Fruit fly (Drosophila melanogaster): ENCODE measurements around the gene CG6153.

The CG6153 gene

dm6 chr2L:12692343-12693079, at the start of gene CG6153, which contains the start of gene CCT4:
Gene CG6153 (plus strand): TSS chr2L:12692993.
Gene CCT4 (minus strand): TSS chr2L:12692934.
- TF ChIP-seq D1 (tag; optimal IDR thresholded peaks at IDR 0.05) (no peak), fd96Ca (GFP tag; IDR thresholded peaks at IDR 0.05) (0 out of 3 replicates have a peak, but pooled peaks have one; percentile 25), CG32121 (GFP tag; IDR thresholded peaks at IDR 0.05) (no peak), Pif1B (GFP tag; optimal IDR thresholded peaks at IDR 0.05) (no peak)

DNA sequence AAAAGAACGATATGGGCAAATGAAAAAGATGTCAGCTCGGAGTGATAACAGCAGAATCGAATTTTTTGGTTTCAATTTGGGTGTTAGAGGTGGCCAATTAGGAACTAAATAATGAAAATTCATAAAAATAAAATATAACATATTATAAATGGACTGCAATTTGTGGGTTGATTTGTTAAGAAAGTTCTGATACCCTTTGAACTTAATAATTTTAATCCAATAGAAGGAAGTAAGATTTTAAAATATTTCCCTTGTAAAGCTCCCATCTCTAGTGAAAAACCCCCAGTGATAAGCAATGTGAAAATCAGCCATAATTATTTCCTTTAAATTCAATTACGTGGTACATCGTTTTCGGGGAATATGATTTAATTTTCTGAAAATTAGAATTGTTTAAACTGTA, 48.5 kb upstream of the CG6153 start:
- no peak for TF ChIP-seq CG9948 (tag; optimal IDR thresholded peaks at IDR 0.05)
- TF ChIP-seq CG14655 (GFP tag; optimal IDR thresholded peaks at IDR 0.05), result no peak
- no peak for TF ChIP-seq EcR (GFP tag; optimal IDR thresholded peaks at IDR 0.05)
- TF ChIP-seq CG8159 (tag; optimal IDR thresholded peaks at IDR 0.05), result no peak
- no peak for TF ChIP-seq CG12605 (GFP tag; IDR thresholded peaks at IDR 0.05)
- TF ChIP-seq CG8301 (tag; optimal IDR thresholded peaks at IDR 0.05), result no peak
- TF ChIP-seq D1 (tag; optimal IDR thresholded peaks at IDR 0.05), result no peak
- TF ChIP-seq fd96Ca (GFP tag; IDR thresholded peaks at IDR 0.05), result no peak
- no peak for TF ChIP-seq Pif1A (GFP tag; optimal IDR thresholded peaks at IDR 0.05)
- TF ChIP-seq gl (tag; optimal IDR thresholded peaks at IDR 0.05), result no peak
- TF ChIP-seq CG32121 (GFP tag; IDR thresholded peaks at IDR 0.05), result no peak
- TF ChIP-seq Ets98B (GFP tag; IDR thresholded peaks at IDR 0.05), result no peak
- no peak for TF ChIP-seq Pif1B (GFP tag; optimal IDR thresholded peaks at IDR 0.05)
- TF ChIP-seq CG15710 (tag; optimal IDR thresholded peaks at IDR 0.05), result no peak
- TF ChIP-seq CG10348 (GFP tag; IDR thresholded peaks at IDR 0.05), result no peak
- no peak for TF ChIP-seq CG4496 (GFP tag; IDR thresholded peaks at IDR 0.05)

DNA sequence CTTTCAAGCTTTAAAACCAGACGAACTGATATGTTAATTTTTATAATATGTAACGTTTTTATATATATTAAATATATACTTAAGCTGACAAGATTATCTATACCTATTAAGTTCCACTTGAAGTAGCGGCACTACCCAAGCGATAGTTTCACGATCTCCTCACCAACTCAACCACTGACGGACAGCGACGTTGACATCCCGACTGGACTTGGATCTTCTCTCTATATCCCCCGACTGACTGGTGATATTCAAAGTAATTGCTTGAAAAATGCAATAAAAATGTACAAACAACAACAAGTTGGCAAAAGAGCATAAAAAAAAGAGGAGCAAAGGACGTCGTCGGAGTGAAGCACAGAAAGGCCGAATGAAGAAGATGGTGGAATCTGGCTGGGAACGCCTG, 46.5 kb upstream of the CG6153 start, which contains the start of gene Ref2:
Gene Ref2, minus strand, starts transcription at position 101 of the 400 bp plus-strand sequence.
- no peak for TF ChIP-seq CG32121 (GFP tag; IDR thresholded peaks at IDR 0.05)
- peak; percentile 3 for TF ChIP-seq CG8159 (tag; optimal IDR thresholded peaks at IDR 0.05)
- TF ChIP-seq CG14655 (GFP tag; optimal IDR thresholded peaks at IDR 0.05), result no peak
- TF ChIP-seq Snoo (tag; optimal IDR thresholded peaks at IDR 0.05), result no peak
- TF ChIP-seq CG13204 (GFP tag; optimal IDR thresholded peaks at IDR 0.05), result no peak

dm6 chr2L:12651040-12651439, 41.8 kb upstream of the CG6153 start:
- TF ChIP-seq CG13204 (GFP tag; optimal IDR thresholded peaks at IDR 0.05), result no peak
- TF ChIP-seq CG9948 (tag; optimal IDR thresholded peaks at IDR 0.05), result no peak
- no peak for TF ChIP-seq CG15710 (tag; optimal IDR thresholded peaks at IDR 0.05)
- no peak for TF ChIP-seq CG4496 (GFP tag; IDR thresholded peaks at IDR 0.05)
- no peak for TF ChIP-seq CG8159 (tag; optimal IDR thresholded peaks at IDR 0.05)
- no peak for TF ChIP-seq CG10348 (GFP tag; IDR thresholded peaks at IDR 0.05)
- TF ChIP-seq Ets98B (GFP tag; IDR thresholded peaks at IDR 0.05), result no peak
- no peak for TF ChIP-seq CG12605 (GFP tag; IDR thresholded peaks at IDR 0.05)
- no peak for TF ChIP-seq CG34367 (tag; optimal IDR thresholded peaks at IDR 0.05)
- no peak for TF ChIP-seq CG8301 (tag; optimal IDR thresholded peaks at IDR 0.05)
- no peak for TF ChIP-seq EcR (GFP tag; optimal IDR thresholded peaks at IDR 0.05)
- no peak for TF ChIP-seq Snoo (tag; optimal IDR thresholded peaks at IDR 0.05)
- TF ChIP-seq CG14655 (GFP tag; optimal IDR thresholded peaks at IDR 0.05), result no peak
- TF ChIP-seq Pif1A (GFP tag; optimal IDR thresholded peaks at IDR 0.05), result no peak
- TF ChIP-seq CG32121 (GFP tag; IDR thresholded peaks at IDR 0.05), result no peak

DNA sequence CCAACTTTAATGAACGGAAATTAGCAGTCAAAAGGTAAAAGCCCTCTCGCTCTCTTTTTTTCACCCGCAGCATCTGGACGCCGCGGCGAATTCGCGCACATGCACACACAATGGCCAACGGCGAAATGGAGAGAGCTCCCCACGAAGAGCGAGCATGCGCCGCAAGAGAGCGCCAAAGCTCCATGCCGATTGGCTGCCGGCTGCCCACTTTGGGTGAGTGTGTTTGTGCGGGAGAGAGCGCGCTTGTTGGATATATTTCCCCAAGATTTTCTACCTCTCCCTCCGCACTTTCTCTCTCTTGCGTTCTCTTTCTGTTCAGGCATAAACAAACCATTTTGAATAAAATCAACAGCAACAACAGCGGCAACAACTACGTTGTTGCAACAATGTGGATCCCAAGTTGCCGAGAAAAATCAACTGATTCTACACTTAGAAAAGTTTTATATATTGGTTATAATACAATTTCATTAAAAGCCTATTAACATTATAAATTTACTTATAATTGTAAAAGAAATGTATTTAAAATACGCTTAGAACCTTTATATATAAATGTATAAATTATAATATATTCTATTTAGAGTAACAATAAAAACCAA, 37.0 kb upstream of the CG6153 start:
- peak; percentile 21 for TF ChIP-seq CG14655 (GFP tag; optimal IDR thresholded peaks at IDR 0.05)
- TF ChIP-seq CG8159 (tag; optimal IDR thresholded peaks at IDR 0.05), result peak; percentile 56
- TF ChIP-seq D1 (tag; optimal IDR thresholded peaks at IDR 0.05), result peak; percentile 16
- TF ChIP-seq CG10348 (GFP tag; IDR thresholded peaks at IDR 0.05), result no peak

- no peak for TF ChIP-seq CG8301 (tag; optimal IDR thresholded peaks at IDR 0.05)
- no peak for TF ChIP-seq gl (tag; optimal IDR thresholded peaks at IDR 0.05)
- no peak for TF ChIP-seq CG9948 (tag; optimal IDR thresholded peaks at IDR 0.05)
These were observed 35.9 kb upstream of the CG6153 start, which contains the start of gene pdm2 for dm6 chr2L:12656865-12657264. Gene pdm2 (plus strand): TSS chr2L:12657165.

DNA sequence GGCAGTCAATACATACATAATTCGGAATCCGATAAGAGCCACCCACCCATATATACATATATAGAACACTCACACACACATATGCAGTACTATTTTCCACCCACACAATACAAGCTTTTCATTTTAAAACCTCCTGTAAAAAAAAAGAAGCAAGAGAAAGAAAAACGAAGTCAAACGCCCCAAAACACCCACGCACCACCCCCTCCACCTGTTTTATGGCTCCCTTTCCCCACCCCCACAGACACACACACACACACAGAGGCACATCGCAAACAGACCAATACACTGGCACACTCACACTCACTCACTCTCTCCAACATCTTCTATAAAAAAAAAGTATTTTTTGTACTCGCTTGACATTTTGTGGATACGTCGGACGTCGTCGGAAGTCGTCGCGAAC, 35.5 kb upstream of the CG6153 start:
- TF ChIP-seq CG15710 (tag; optimal IDR thresholded peaks at IDR 0.05) (no peak), rn (GFP tag; IDR thresholded peaks at IDR 0.05) (no peak), CG32121 (GFP tag; IDR thresholded peaks at IDR 0.05) (no peak), EcR (GFP tag; optimal IDR thresholded peaks at IDR 0.05) (no peak), CG12605 (GFP tag; IDR thresholded peaks at IDR 0.05) (no peak), D1 (tag; optimal IDR thresholded peaks at IDR 0.05) (no peak), Snoo (tag; optimal IDR thresholded peaks at IDR 0.05) (no peak)

Data from whole organism, pupa.